Worm (Caenorhabditis elegans) whole organism, L4/young adult: ENCODE data around the gene F15A4.5.

ENCODE experiments used
- W03F9.2 ChIP-seq: fragments of 150-350 bp; optimal IDR thresholded peaks from 2 replicates; lab custom pipeline; 2014; ENCODE audit warnings: missing biosample characterization, missing genetic modification characterization
- dao-5 ChIP-seq: sonication (generic microtip); optimal IDR thresholded peaks from 2 replicates; lab custom pipeline; 2016; ENCODE audit warnings: missing genotype, missing genetic modification characterization, moderate library complexity, missing compliant biosample characterization
- him-1 ChIP-seq: sonication (generic microtip); optimal IDR thresholded peaks from 2 replicates; lab custom pipeline; 2016; ENCODE audit warnings: missing genotype, missing genetic modification reagents, missing genetic modification characterization, missing compliant biosample characterization

- no peak for TF ChIP-seq him-1 (tag; lab: Kevin White, UChicago)
- no peak for TF ChIP-seq dao-5 (tag; lab: Kevin White, UChicago)
- no peak for TF ChIP-seq W03F9.2 (tag; lab: Kevin White, UChicago)
These were observed 28.9 kb upstream of the F15A4.5 start for ce11 chrII:12499969-12500368.
